Fruit fly (Drosophila melanogaster): ENCODE measurements around the gene Sirt7.
A peak's percentile ranks its signal among the peaks of the same experiment; 100 is the strongest.

Gene Sirt7

DNA sequence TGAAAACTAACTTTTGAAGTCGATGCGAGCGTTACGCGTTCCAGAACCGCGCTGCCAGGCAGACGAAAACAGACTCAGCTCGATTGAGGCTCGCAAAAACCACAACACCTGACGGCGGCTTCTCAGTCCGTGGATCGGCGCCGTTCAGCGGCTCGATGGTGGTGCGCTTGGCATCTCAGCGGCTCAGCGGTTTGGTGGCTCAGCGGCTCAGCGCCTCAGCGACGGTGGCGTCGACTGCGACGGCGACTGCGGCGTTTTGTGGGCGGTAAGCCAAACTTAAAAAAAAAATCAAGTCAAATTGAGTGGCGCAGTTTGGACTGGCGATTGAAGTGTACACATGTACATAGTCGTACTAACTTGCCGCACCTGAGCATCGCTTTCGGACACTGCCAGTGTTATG lies 35.4 kb upstream of the Sirt7 start, which contains the start of gene wat:
TSS of gene wat (minus strand) at position 41 of the 400 bp plus-strand sequence.
- TF ChIP-seq CG14667 (GFP tag; IDR thresholded peaks at IDR 0.05) (no peak), z (GFP tag; IDR thresholded peaks at IDR 0.05) (0 out of 3 replicates have a peak, but pooled peaks have one; percentile 11), CrebB (tag; optimal IDR thresholded peaks at IDR 0.05) (no peak), Adf1 (GFP tag; IDR thresholded peaks at IDR 0.05) (peak; percentile 85), chinmo (GFP tag; IDR thresholded peaks at IDR 0.05; ENCODE audit: partially characterized antibody) (0 out of 4 replicates have a peak, but pooled peaks have one; percentile 51)

DNA sequence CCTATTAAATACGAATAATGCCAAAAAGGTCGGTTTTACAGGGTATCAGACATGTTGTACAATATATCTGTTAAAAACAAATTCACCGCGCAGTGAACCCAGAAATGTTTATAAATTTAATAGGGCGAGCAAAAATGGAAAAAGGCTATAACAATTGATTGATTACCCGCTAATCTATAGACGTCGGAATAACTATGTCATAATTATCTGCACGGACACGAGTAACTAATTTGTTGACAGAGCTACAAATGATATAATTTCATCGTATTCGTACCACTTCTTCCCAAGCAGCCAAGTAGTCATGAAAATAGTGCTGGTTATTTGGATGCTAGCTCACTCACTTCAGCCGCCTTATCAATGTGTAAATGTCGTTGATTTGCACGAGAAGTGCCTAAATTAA lies 31.1 kb upstream of the Sirt7 start, which contains the start of gene CG14518:
TSS of gene CG14518 (plus strand) at position 301 of the 400 bp plus-strand sequence.
- TF ChIP-seq CG6791 (GFP tag; IDR thresholded peaks at IDR 0.05; ENCODE audit: partially characterized antibody) (no peak), CG1647 (GFP tag; optimal IDR thresholded peaks at IDR 0.05) (no peak), tap (tag; optimal IDR thresholded peaks at IDR 0.05) (no peak), pita (GFP tag; optimal IDR thresholded peaks at IDR 0.05) (no peak), Sox100B (GFP tag; optimal IDR thresholded peaks at IDR 0.05) (no peak), Meics (GFP tag; optimal IDR thresholded peaks at IDR 0.05) (no peak), CG5180 (GFP tag; optimal IDR thresholded peaks at IDR 0.05) (no peak), CG34224 (GFP tag; IDR thresholded peaks at IDR 0.05; ENCODE audit: partially characterized antibody) (no peak), CG3065 (GFP tag; optimal IDR thresholded peaks at IDR 0.05) (no peak), HLH4C (GFP tag; IDR thresholded peaks at IDR 0.05; ENCODE audit: partially characterized antibody) (no peak), gro (GFP tag; optimal IDR thresholded peaks at IDR 0.05) (no peak), sug (tag; optimal IDR thresholded peaks at IDR 0.05) (no peak)

DNA sequence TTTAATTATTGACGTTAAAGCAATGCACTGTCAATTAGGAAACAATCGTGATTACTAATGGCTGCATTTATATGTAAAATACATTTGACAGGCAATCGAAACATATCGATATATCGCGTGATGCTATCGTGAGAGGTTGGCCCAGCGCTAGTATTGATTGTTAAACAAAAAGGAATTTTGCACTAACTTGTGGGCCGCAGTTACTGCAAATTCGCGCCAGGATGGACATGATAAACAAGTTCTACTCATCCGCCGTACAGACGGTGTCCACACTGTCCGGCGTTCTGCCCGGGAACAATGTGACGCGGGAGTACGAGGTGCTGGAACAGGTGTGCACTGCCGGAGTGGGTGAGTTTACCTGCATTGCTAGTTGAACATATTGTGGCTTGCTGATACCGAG lies 28.6 kb upstream of the Sirt7 start, which contains the start of the genes eIF4E6 and CG1951:
TSS of gene eIF4E6 (minus strand) at position 53 of the 400 bp plus-strand sequence.
TSS of gene CG1951 (plus strand) at position 115 of the 400 bp plus-strand sequence.
- no peak for TF ChIP-seq ERR (GFP tag; optimal IDR thresholded peaks at IDR 0.05)
- TF ChIP-seq E2f1 (GFP tag; IDR thresholded peaks at IDR 0.05) = no peak
- TF ChIP-seq inv (GFP tag; IDR thresholded peaks at IDR 0.05; ENCODE audit: partially characterized antibody) = peak; percentile 93
- no peak for TF ChIP-seq CG18599 (GFP tag; optimal IDR thresholded peaks at IDR 0.05)
- no peak for TF ChIP-seq Taf1 (GFP tag; IDR thresholded peaks at IDR 0.05)
- peak; percentile 45; the same call in 1 of the 3 replicates for TF ChIP-seq CG2199 (GFP tag; IDR thresholded peaks at IDR 0.05)
- TF ChIP-seq eve (GFP tag; optimal IDR thresholded peaks at IDR 0.05) = no peak
- no peak for TF ChIP-seq ham (GFP tag; IDR thresholded peaks at IDR 0.05)
- TF ChIP-seq hb (GFP tag; IDR thresholded peaks at IDR 0.05; ENCODE audit: partially characterized antibody) = peak; percentile 92
- TF ChIP-seq Xrp1 (GFP tag; IDR thresholded peaks at IDR 0.05) = no peak
- TF ChIP-seq gsb-n (tag; optimal IDR thresholded peaks at IDR 0.05) = no peak
- no peak for TF ChIP-seq CG7745 (tag; optimal IDR thresholded peaks at IDR 0.05)
- TF ChIP-seq Myb (GFP tag; optimal IDR thresholded peaks at IDR 0.05) = peak; percentile 47
- no peak for TF ChIP-seq CG11560 (tag; IDR thresholded peaks at IDR 0.05)
- TF ChIP-seq NC2β (GFP tag; optimal IDR thresholded peaks at IDR 0.05) = no peak
- no peak for TF ChIP-seq Spps (tag; optimal IDR thresholded peaks at IDR 0.05)
- peak; percentile 94 for TF ChIP-seq Sry-δ (GFP tag; optimal IDR thresholded peaks at IDR 0.05)
- TF ChIP-seq hbn (GFP tag; IDR thresholded peaks at IDR 0.05; ENCODE audit: partially characterized antibody) = peak; percentile 90
- TF ChIP-seq CG6683 (GFP tag; optimal IDR thresholded peaks at IDR 0.05) = no peak
- TF ChIP-seq exex (tag; optimal IDR thresholded peaks at IDR 0.05) = peak; percentile 15
- peak; percentile 59 for TF ChIP-seq CG12659 (GFP tag; optimal IDR thresholded peaks at IDR 0.05)
- TF ChIP-seq CG16815 (GFP tag; optimal IDR thresholded peaks at IDR 0.05) = no peak
- TF ChIP-seq insv (GFP tag; optimal IDR thresholded peaks at IDR 0.05) = peak in 1 of 2 experiments; percentile 12
- no peak for TF ChIP-seq CG2202 (tag; optimal IDR thresholded peaks at IDR 0.05)
- no peak for TF ChIP-seq CG10462 (GFP tag; optimal IDR thresholded peaks at IDR 0.05)
- peak; percentile 95 for TF ChIP-seq Dll (GFP tag; IDR thresholded peaks at IDR 0.05; ENCODE audit: partially characterized antibody)
- no peak for TF ChIP-seq CG18619 (GFP tag; optimal IDR thresholded peaks at IDR 0.05)
- no peak for TF ChIP-seq CG13296 (GFP tag; optimal IDR thresholded peaks at IDR 0.05)
- TF ChIP-seq Atf3 (GFP tag; optimal IDR thresholded peaks at IDR 0.05) = no peak
- TF ChIP-seq az2 (GFP tag; optimal IDR thresholded peaks at IDR 0.05) = no peak
- no peak for TF ChIP-seq CG14965 (GFP tag; optimal IDR thresholded peaks at IDR 0.05; ENCODE audit: borderline replicate concordance)

Data from whole organism, embryonic.